Worm (Caenorhabditis elegans) whole organism, mixed stage, embryonic: Measurements from ENCODE around the gene srg-31.
A peak's percentile ranks its signal among the peaks of the same experiment; 100 is the strongest.

Source experiments
- M03D4.4 ChIP-seq: sonication (generic microtip); optimal IDR thresholded peaks from 2 replicates; lab custom pipeline; 2017; ENCODE audit warnings: mild to moderate bottlenecking, missing genetic modification characterization, missing compliant biosample characterization
- bed-3 ChIP-seq: fragments of 200-800 bp; sonication (Bioruptor generic); optimal IDR thresholded peaks from 3 replicates; lab custom pipeline; 2018; ENCODE audit warnings: mild to moderate bottlenecking, missing genetic modification characterization, moderate library complexity, missing compliant biosample characterization
- blmp-1 ChIP-seq: fragments of 150-350 bp; optimal IDR thresholded peaks from 2 replicates; lab custom pipeline; 2014; ENCODE audit warnings: missing biosample characterization, missing genetic modification characterization
- ceh-43 ChIP-seq: fragments of 200-800 bp; sonication (Bioruptor generic); optimal IDR thresholded peaks from 2 replicates; lab custom pipeline; 2018; ENCODE audit warnings: mild to moderate bottlenecking, missing genetic modification characterization, moderate library complexity, missing compliant biosample characterization
- ceh-83 ChIP-seq: fragments of 200-800 bp; sonication (Bioruptor generic); optimal IDR thresholded peaks from 2 replicates; lab custom pipeline; 2018; ENCODE audit warnings: mild to moderate bottlenecking, missing genetic modification characterization, missing compliant biosample characterization
- cnd-1 ChIP-seq: fragments of 200-800 bp; sonication (Bioruptor generic); optimal IDR thresholded peaks from 2 replicates; lab custom pipeline; 2018; ENCODE audit warnings: mild to moderate bottlenecking, missing genetic modification characterization, missing compliant biosample characterization
- drap-1 ChIP-seq: fragments of 200-800 bp; sonication (Bioruptor generic); optimal IDR thresholded peaks from 3 replicates; lab custom pipeline; 2018; ENCODE audit warnings: mild to moderate bottlenecking, missing genetic modification characterization, missing compliant biosample characterization
- elt-1 ChIP-seq: sonication (generic microtip); optimal IDR thresholded peaks from 2 replicates; lab custom pipeline; 2017; ENCODE audit warnings: missing genetic modification characterization, mild to moderate bottlenecking, missing compliant biosample characterization, antibody characterized with exemption, moderate library complexity, borderline replicate concordance; ENCODE audit not compliant: insufficient read depth
- elt-3 ChIP-seq: fragments of 150-350 bp; optimal IDR thresholded peaks from 2 replicates; lab custom pipeline; 2014; ENCODE audit warnings: missing biosample characterization, missing genetic modification characterization
- flh-1 ChIP-seq: fragments of 200-800 bp; sonication (Bioruptor generic); optimal IDR thresholded peaks from 2 replicates; lab custom pipeline; 2018; ENCODE audit warnings: mild to moderate bottlenecking, missing genetic modification characterization, moderate library complexity, missing compliant biosample characterization
- ham-2 ChIP-seq: fragments of 200-800 bp; sonication (Bioruptor generic); optimal IDR thresholded peaks from 2 replicates; lab custom pipeline; 2018; ENCODE audit warnings: mild to moderate bottlenecking, missing genetic modification characterization, missing compliant biosample characterization
- hlh-1 ChIP-seq: fragments of 150-350 bp; optimal IDR thresholded peaks from 2 replicates; lab custom pipeline; 2014; ENCODE audit warnings: missing biosample characterization, missing genetic modification reagents, missing genetic modification characterization
- lin-13 ChIP-seq: fragments of 150-350 bp; optimal IDR thresholded peaks from 2 replicates; lab custom pipeline; 2014; ENCODE audit warnings: missing biosample characterization, missing genetic modification characterization
- lin-32 ChIP-seq: fragments of 200-800 bp; sonication (Bioruptor generic); optimal IDR thresholded peaks from 2 replicates; lab custom pipeline; 2018; ENCODE audit warnings: mild to moderate bottlenecking, missing genetic modification characterization, missing compliant biosample characterization
- lsy-2 ChIP-seq: fragments of 150-350 bp; optimal IDR thresholded peaks from 2 replicates; lab custom pipeline; 2014; ENCODE audit warnings: missing biosample characterization, missing genetic modification characterization
- mab-5 ChIP-seq: fragments of 150-350 bp; optimal IDR thresholded peaks from 2 replicates; lab custom pipeline; 2014; ENCODE audit warnings: missing biosample characterization, missing genetic modification characterization
- mep-1 ChIP-seq: fragments of 150-350 bp; optimal IDR thresholded peaks from 2 replicates; lab custom pipeline; 2017; ENCODE audit warnings: missing biosample characterization, missing genetic modification reagents, missing genetic modification characterization, inconsistent platforms
- mls-2 ChIP-seq: sonication (generic microtip); optimal IDR thresholded peaks from 2 replicates; lab custom pipeline; 2016; ENCODE audit warnings: mild to moderate bottlenecking, missing genetic modification characterization, moderate library complexity, missing compliant biosample characterization
- nhr-2 ChIP-seq: fragments of 150-350 bp; optimal IDR thresholded peaks from 2 replicates; lab custom pipeline; 2014; ENCODE audit warnings: missing biosample characterization, missing genetic modification characterization
- nhr-28 ChIP-seq: fragments of 150-350 bp; optimal IDR thresholded peaks from 2 replicates; lab custom pipeline; 2014; ENCODE audit warnings: missing biosample characterization, missing genetic modification characterization
- nhr-76 ChIP-seq: sonication (generic microtip); optimal IDR thresholded peaks from 2 replicates; lab custom pipeline; 2017; ENCODE audit warnings: missing biosample characterization, missing genetic modification characterization
- pha-4 ChIP-seq: fragments of 150-350 bp; optimal IDR thresholded peaks from 2 replicates; lab custom pipeline; 2018; ENCODE audit warnings: missing biosample characterization, missing genetic modification reagents, missing genetic modification characterization
- snpc-4 ChIP-seq: fragments of 150-350 bp; optimal IDR thresholded peaks from 2 replicates; lab custom pipeline; 2014; ENCODE audit warnings: missing biosample characterization, missing genetic modification characterization
- tbx-8 ChIP-seq: fragments of 200-800 bp; sonication (Bioruptor generic); optimal IDR thresholded peaks from 2 replicates; lab custom pipeline; 2018; ENCODE audit warnings: mild to moderate bottlenecking, missing genetic modification characterization, moderate library complexity, missing compliant biosample characterization
- unc-120 ChIP-seq: sonication (generic microtip); optimal IDR thresholded peaks from 2 replicates; lab custom pipeline; 2017; ENCODE audit warnings: missing genetic modification characterization, missing compliant biosample characterization; ENCODE audit not compliant: poor library complexity, severe bottlenecking
- unc-62 ChIP-seq: fragments of 150-350 bp; optimal IDR thresholded peaks from 2 replicates; lab custom pipeline; 2014; ENCODE audit warnings: missing biosample characterization, missing genetic modification reagents, missing genetic modification characterization
- zip-8 ChIP-seq: fragments of 150-350 bp; optimal IDR thresholded peaks from 2 replicates; lab custom pipeline; 2014; ENCODE audit warnings: missing biosample characterization, missing genetic modification characterization

Gene srg-31

DNA sequence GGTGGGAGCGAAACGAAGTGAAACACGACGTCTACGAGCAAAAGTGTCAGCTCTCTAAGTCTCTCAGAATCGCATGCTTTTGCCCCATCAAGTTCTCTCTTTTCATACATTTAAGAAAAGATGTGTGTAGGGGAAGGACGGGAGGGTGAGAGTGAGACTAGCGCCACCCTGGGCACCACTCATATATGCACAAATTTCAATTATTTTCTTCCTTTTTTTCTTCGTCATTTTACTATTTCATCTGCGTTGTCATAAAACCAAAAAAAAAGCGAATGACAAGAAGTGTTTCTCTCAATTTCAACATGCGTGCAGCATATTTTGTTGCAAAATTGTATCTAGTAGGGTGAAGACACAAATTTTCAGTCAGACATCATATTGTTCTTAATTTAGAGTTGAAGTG is 27.1 kb downstream of the srg-31 start:
- TF ChIP-seq hlh-1 (tag; lab: Kevin White, UChicago) = no peak
- TF ChIP-seq unc-62 (GFP tag; lab: Kevin White, UChicago) = no peak

DNA sequence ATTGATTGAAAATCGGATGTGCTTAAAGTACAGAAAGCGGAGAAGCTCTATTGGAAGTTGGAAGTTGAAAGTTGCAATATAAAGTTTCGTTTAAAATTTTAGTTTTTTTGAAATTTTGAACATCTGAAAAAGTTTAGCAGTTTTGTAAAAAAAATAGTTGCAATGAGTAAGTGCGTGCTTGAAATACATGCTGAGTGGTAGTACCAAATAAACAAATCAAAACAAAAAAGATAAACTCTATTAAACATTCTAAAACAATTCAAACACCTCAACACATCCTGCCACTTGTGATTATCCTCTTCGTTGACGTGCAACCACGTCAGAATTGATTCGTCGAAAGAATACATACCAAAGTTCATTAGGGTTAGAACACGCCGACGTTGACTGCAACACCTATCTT is 34.4 kb downstream of the srg-31 start:
- TF ChIP-seq lin-32 (GFP tag; lab: Kevin White, UChicago) (no peak), mls-2 (tag; lab: Kevin White, UChicago) (no peak), nhr-2 (tag; lab: Kevin White, UChicago) (no peak), cnd-1 (tag; lab: Kevin White, UChicago) (no peak)
- TF ChIP-seq, all 35 proteins: peak for 0

DNA sequence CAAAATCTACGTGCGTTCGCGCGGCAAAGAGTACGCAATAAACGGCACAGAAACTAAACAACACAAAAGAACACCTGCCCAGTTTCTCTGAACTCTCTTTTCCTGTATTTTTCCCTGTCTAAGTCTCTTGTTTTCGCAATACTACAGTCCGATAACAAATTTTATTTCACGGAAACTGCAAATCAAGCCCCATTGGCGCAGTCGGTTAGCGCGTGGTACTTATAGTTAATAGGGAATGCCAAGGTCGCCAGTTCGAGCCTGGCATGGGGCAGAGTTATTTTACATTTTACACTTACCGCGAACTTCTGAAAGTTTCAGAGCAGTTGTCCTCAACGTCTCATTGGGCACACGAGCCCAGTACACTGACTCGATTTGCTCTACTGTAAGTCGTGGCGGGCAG is 36.4 kb downstream of the srg-31 start:
- TF ChIP-seq ceh-43 (GFP tag; lab: Kevin White, UChicago) (no peak), hlh-1 (tag; lab: Kevin White, UChicago) (peak; percentile 2)

DNA sequence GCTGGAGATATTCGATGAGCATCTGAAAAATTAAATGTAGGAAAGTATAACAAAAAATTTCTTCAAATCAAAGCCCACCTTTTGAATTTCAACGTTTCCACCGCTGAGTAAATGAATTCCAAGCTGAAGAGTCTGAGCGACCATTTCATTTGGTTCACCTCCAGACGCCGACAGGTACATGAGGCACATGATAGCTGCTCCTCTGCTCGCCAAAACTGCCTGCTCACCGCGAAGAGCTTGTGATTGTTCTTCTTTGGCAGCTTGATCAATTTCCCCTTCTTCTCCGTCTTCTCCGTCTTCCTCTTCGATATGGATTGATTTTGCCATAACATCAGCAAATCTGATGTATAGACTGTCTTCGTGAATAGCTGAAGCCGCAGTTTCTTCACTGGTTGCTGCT is 47.3 kb downstream of the srg-31 start:
- TF ChIP-seq nhr-2 (tag; lab: Kevin White, UChicago) (no peak), lin-13 (tag; lab: Kevin White, UChicago) (no peak), flh-1 (GFP tag; lab: Kevin White, UChicago) (no peak), ham-2 (GFP tag; lab: Kevin White, UChicago) (no peak), bed-3 (GFP tag; lab: Kevin White, UChicago) (no peak), elt-3 (no peak), lsy-2 (tag; lab: Kevin White, UChicago) (no peak), snpc-4 (tag; lab: Kevin White, UChicago) (no peak), mab-5 (no peak), elt-1 (tag; lab: Kevin White, UChicago) (no peak), M03D4.4 (no peak), cnd-1 (tag; lab: Kevin White, UChicago) (no peak), tbx-8 (no peak), lin-32 (GFP tag; lab: Kevin White, UChicago) (no peak), blmp-1 (no peak), ceh-43 (GFP tag; lab: Kevin White, UChicago) (no peak), mls-2 (tag; lab: Kevin White, UChicago) (no peak), nhr-76 (no peak), ceh-83 (GFP tag; lab: Kevin White, UChicago) (no peak), unc-120 (tag; lab: Kevin White, UChicago) (no peak)

DNA sequence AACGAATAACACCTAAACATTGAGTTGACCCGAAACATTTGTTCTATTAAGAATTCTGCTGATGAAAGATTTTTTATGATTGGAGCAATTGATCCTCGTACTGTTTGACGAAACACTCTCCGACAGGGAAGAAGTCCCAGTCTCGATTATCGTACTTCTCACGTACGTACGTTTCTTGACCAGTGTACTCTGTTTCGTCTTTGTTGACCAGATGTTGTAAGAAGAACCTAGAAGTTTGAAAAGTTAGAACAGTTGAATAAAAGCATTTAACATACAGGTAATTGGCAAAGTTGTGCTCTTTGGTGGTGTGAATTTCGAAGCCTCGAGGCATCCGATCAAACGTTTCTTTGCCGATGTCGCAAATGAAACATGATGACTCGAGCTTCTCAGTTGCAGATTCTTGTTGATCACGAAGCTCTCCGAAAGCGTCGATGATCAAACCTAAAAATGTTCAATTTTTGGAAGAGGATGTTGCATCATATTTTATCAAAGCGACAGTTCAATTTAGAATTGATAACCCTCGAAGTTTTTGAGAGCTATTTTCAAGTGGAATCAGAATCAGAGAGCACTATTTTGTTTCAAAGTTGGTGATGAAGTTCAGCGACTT is 51.7 kb downstream of the srg-31 start:
- no peak for TF ChIP-seq tbx-8
- no peak for TF ChIP-seq ham-2 (GFP tag; lab: Kevin White, UChicago)
- no peak for TF ChIP-seq nhr-28
- TF ChIP-seq blmp-1 = no peak
- TF ChIP-seq zip-8 (tag; lab: Kevin White, UChicago) = no peak
- no peak for TF ChIP-seq elt-1 (tag; lab: Kevin White, UChicago)
- no peak for TF ChIP-seq hlh-1 (tag; lab: Kevin White, UChicago)
- TF ChIP-seq mab-5 = no peak
- no peak for TF ChIP-seq bed-3 (GFP tag; lab: Kevin White, UChicago)
- no peak for TF ChIP-seq flh-1 (GFP tag; lab: Kevin White, UChicago)
- TF ChIP-seq ceh-83 (GFP tag; lab: Kevin White, UChicago) = no peak
- no peak for TF ChIP-seq cnd-1 (tag; lab: Kevin White, UChicago)
- TF ChIP-seq mep-1 = no peak
- no peak for TF ChIP-seq drap-1 (GFP tag; lab: Kevin White, UChicago)
- TF ChIP-seq nhr-76 = no peak
- TF ChIP-seq M03D4.4 = no peak
- TF ChIP-seq mls-2 (tag; lab: Kevin White, UChicago) = no peak
- TF ChIP-seq unc-120 (tag; lab: Kevin White, UChicago) = no peak
- no peak for TF ChIP-seq nhr-2 (tag; lab: Kevin White, UChicago)
- no peak for TF ChIP-seq pha-4 (tag; lab: Kevin White, UChicago)
- TF ChIP-seq, all 35 proteins: peak for 0
